Fruit fly (Drosophila melanogaster): Measurements from ENCODE around the gene CG3078.
A peak's percentile ranks its signal among the peaks of the same experiment; 100 is the strongest.

Gene CG3078

dm6 chrX:2283470-2283869, 23.8 kb upstream of the CG3078 start (continued):
- TF ChIP-seq eg (GFP tag; IDR thresholded peaks at IDR 0.05) (0 out of 3 replicates have a peak, but pooled peaks have one; percentile 26), Smox (GFP tag; optimal IDR thresholded peaks at IDR 0.05) (no peak), CG4318 (GFP tag; optimal IDR thresholded peaks at IDR 0.05) (no peak), Sox102F (GFP tag; optimal IDR thresholded peaks at IDR 0.05) (no peak), CG32006 (GFP tag; optimal IDR thresholded peaks at IDR 0.05) (no peak), CG31627 (GFP tag; optimal IDR thresholded peaks at IDR 0.05) (no peak), Hr39 (GFP tag; optimal IDR thresholded peaks at IDR 0.05) (no peak), CG7368 (GFP tag; optimal IDR thresholded peaks at IDR 0.05) (no peak), CG16779 (tag; optimal IDR thresholded peaks at IDR 0.05) (no peak), ss (GFP tag; optimal IDR thresholded peaks at IDR 0.05) (peak; percentile 17 to 32), fd59A (GFP tag; optimal IDR thresholded peaks at IDR 0.05) (no peak), CG8319 (GFP tag; optimal IDR thresholded peaks at IDR 0.05) (no peak), CG9139 (GFP tag; optimal IDR thresholded peaks at IDR 0.05) (no peak), CG3032 (tag; optimal IDR thresholded peaks at IDR 0.05) (no peak), vri (GFP tag; optimal IDR thresholded peaks at IDR 0.05) (no peak), OdsH (GFP tag; optimal IDR thresholded peaks at IDR 0.05) (no peak), CG6276 (GFP tag; optimal IDR thresholded peaks at IDR 0.05) (peak; percentile 0), CG11294 (GFP tag; IDR thresholded peaks at IDR 0.05) (no peak), dac (GFP tag; optimal IDR thresholded peaks at IDR 0.05) (no peak), net (GFP tag; optimal IDR thresholded peaks at IDR 0.05) (no peak), Eip93F (GFP tag; optimal IDR thresholded peaks at IDR 0.05) (no peak), cyc (GFP tag; optimal IDR thresholded peaks at IDR 0.05) (no peak), Eip75B (GFP tag; optimal IDR thresholded peaks at IDR 0.05) (no peak), svp (GFP tag) (no peak)

- no peak for TF ChIP-seq CG32006 (GFP tag; optimal IDR thresholded peaks at IDR 0.05)
- TF ChIP-seq svp (GFP tag): peak; percentile 80
These were observed 19.2 kb upstream of the CG3078 start for dm6 chrX:2278782-2279304.

dm6 chrX:2275249-2275872, 15.7 kb upstream of the CG3078 start, which contains the start of gene Vml:
Gene Vml, plus strand, starts transcription at chrX:2275822.
- TF ChIP-seq CG8319 (GFP tag; optimal IDR thresholded peaks at IDR 0.05) (no peak), OdsH (GFP tag; optimal IDR thresholded peaks at IDR 0.05) (no peak), CG31627 (GFP tag; optimal IDR thresholded peaks at IDR 0.05) (no peak), Hr39 (GFP tag; optimal IDR thresholded peaks at IDR 0.05) (no peak), Gug (GFP tag; IDR thresholded peaks at IDR 0.05) (no peak), Sox15 (GFP tag; optimal IDR thresholded peaks at IDR 0.05) (no peak), CG32006 (GFP tag; optimal IDR thresholded peaks at IDR 0.05) (no peak)

- TF ChIP-seq CG31627 (GFP tag; optimal IDR thresholded peaks at IDR 0.05) (no peak), Eip78C (GFP tag) (peak; percentile 54), Sox14 (GFP tag; optimal IDR thresholded peaks at IDR 0.05) (peak; percentile 0), fd85E (GFP tag; optimal IDR thresholded peaks at IDR 0.05) (no peak), vri (GFP tag; optimal IDR thresholded peaks at IDR 0.05) (no peak), ss (GFP tag; optimal IDR thresholded peaks at IDR 0.05) (peak in 1 of 2 experiments; percentile 46), acj6 (GFP tag; optimal IDR thresholded peaks at IDR 0.05) (no peak), dsx (GFP tag; optimal IDR thresholded peaks at IDR 0.05; ENCODE audit: poor library complexity, severe bottlenecking) (peak; percentile 16), spab (GFP tag; optimal IDR thresholded peaks at IDR 0.05) (no peak), CG6808 (GFP tag; optimal IDR thresholded peaks at IDR 0.05) (peak; percentile 13), achi (GFP tag; optimal IDR thresholded peaks at IDR 0.05) (peak; percentile 99), Ets21C (GFP tag; optimal IDR thresholded peaks at IDR 0.05) (no peak), CG11294 (GFP tag; IDR thresholded peaks at IDR 0.05) (no peak), eg (GFP tag; IDR thresholded peaks at IDR 0.05) (no peak), fkh (GFP tag; optimal IDR thresholded peaks at IDR 0.05) (peak; percentile 14), CG6854 (GFP tag; optimal IDR thresholded peaks at IDR 0.05) (peak; percentile 16)
These were observed 15.1 kb upstream of the CG3078 start, which contains the start of gene Grp170 for dm6 chrX:2274704-2275199. Gene Grp170, minus strand, starts transcription at chrX:2275068.
